Fruit fly (Drosophila melanogaster) whole organism: Measurements from ENCODE around the gene CG7497.

Source experiments
- CG8478 ChIP-seq: fragments of >200 bp; optimal IDR thresholded peaks from 2 replicates; lab custom pipeline; 2018; ENCODE audit warnings: inconsistent platforms
- Dll ChIP-seq: fragments of >200 bp; optimal IDR thresholded peaks from 2 replicates; lab custom pipeline; 2017
- EcR ChIP-seq, 2 experiments: fragments of >200 bp; optimal IDR thresholded peaks; 2 replicates each; lab custom pipeline; 2017; ENCODE audit warnings: missing biosample characterization in 2 of 2, missing genetic modification characterization in 2 of 2, missing genetic modification reagents in 2 of 2
- pan ChIP-seq: fragments of >200 bp; optimal IDR thresholded peaks from 2 replicates; lab custom pipeline; 2017
- psq ChIP-seq: fragments of >200 bp; optimal IDR thresholded peaks from 2 replicates; lab custom pipeline; 2017
- usp ChIP-seq: fragments of >200 bp; optimal IDR thresholded peaks from 2 replicates; lab custom pipeline; 2017; ENCODE audit warnings: missing biosample characterization, missing genetic modification characterization, mixed read lengths

The CG7497 gene

dm6 chr3L:17637809-17638208 lies 4.6 kb downstream of the CG7497 start:
- no peak for TF ChIP-seq usp (GFP tag; lab: Kevin White, UChicago)

dm6 chr3L:17638649-17639048 lies 5.4 kb downstream of the CG7497 start:
- TF ChIP-seq CG8478 (lab: Kevin White, UChicago) (no peak), EcR (GFP tag; optimal IDR thresholded peaks at IDR 0.05; lab: Kevin White, UChicago) (no peak), pan (lab: Kevin White, UChicago) (no peak), psq (lab: Kevin White, UChicago) (no peak), Dll (no peak), usp (GFP tag; lab: Kevin White, UChicago) (no peak)

- TF ChIP-seq CG8478 (lab: Kevin White, UChicago) (no peak), Dll (no peak), EcR (GFP tag; optimal IDR thresholded peaks at IDR 0.05; lab: Kevin White, UChicago) (no peak), pan (lab: Kevin White, UChicago) (no peak), usp (GFP tag; lab: Kevin White, UChicago) (no peak), psq (lab: Kevin White, UChicago) (no peak)
These were observed 8.8 kb downstream of the CG7497 start for dm6 chr3L:17642017-17642416.

- TF ChIP-seq EcR (GFP tag; optimal IDR thresholded peaks at IDR 0.05; lab: Kevin White, UChicago) (no peak), pan (lab: Kevin White, UChicago) (no peak), Dll (no peak), CG8478 (lab: Kevin White, UChicago) (no peak), usp (GFP tag; lab: Kevin White, UChicago) (no peak), psq (lab: Kevin White, UChicago) (no peak)
These were observed 11.0 kb downstream of the CG7497 start for dm6 chr3L:17643985-17644905.

dm6 chr3L:17644906-17645244 lies 11.6 kb downstream of the CG7497 start, which contains the start of gene Pep:
Gene Pep, minus strand, starts transcription at chr3L:17645036.
- TF ChIP-seq usp (GFP tag; lab: Kevin White, UChicago) (no peak), psq (lab: Kevin White, UChicago) (no peak), CG8478 (lab: Kevin White, UChicago) (no peak), Dll (no peak), EcR (GFP tag; optimal IDR thresholded peaks at IDR 0.05; lab: Kevin White, UChicago) (no peak), pan (lab: Kevin White, UChicago) (no peak)

dm6 chr3L:17646637-17647036 lies 13.4 kb downstream of the CG7497 start, which contains the start of gene CG43085:
Gene CG43085, minus strand, starts transcription at chr3L:17646737.
- TF ChIP-seq Dll (no peak), psq (lab: Kevin White, UChicago) (no peak), CG8478 (lab: Kevin White, UChicago) (no peak), usp (GFP tag; lab: Kevin White, UChicago) (no peak), EcR (GFP tag; optimal IDR thresholded peaks at IDR 0.05; lab: Kevin White, UChicago) (no peak), pan (lab: Kevin White, UChicago) (no peak)

- no peak for TF ChIP-seq Dll
- no peak for TF ChIP-seq usp (GFP tag; lab: Kevin White, UChicago)
- no peak for TF ChIP-seq psq (lab: Kevin White, UChicago)
These were observed 14.3 kb downstream of the CG7497 start for dm6 chr3L:17647543-17647942.

dm6 chr3L:17651717-17652651 lies 18.7 kb downstream of the CG7497 start:
- no peak for TF ChIP-seq psq (lab: Kevin White, UChicago)
- TF ChIP-seq Dll: no peak
- TF ChIP-seq pan (lab: Kevin White, UChicago): no peak
- no peak for TF ChIP-seq EcR (GFP tag; optimal IDR thresholded peaks at IDR 0.05; lab: Kevin White, UChicago)
- no peak for TF ChIP-seq usp (GFP tag; lab: Kevin White, UChicago)
- no peak for TF ChIP-seq CG8478 (lab: Kevin White, UChicago)

dm6 chr3L:17652878-17653700 lies 19.8 kb downstream of the CG7497 start:
- TF ChIP-seq EcR (GFP tag; optimal IDR thresholded peaks at IDR 0.05; lab: Kevin White, UChicago) (peak in 1 of 2 experiments; percentile 45), psq (lab: Kevin White, UChicago) (no peak), Dll (no peak)

- peak; percentile 0 for TF ChIP-seq pan (lab: Kevin White, UChicago)
- no peak for TF ChIP-seq usp (GFP tag; lab: Kevin White, UChicago)
These were observed 20.7 kb downstream of the CG7497 start, which contains the start of the genes Krn, Ndfip and CG7484 for dm6 chr3L:17653701-17654667. Gene Krn, minus strand, starts transcription at chr3L:17654280. Gene Ndfip, minus strand, starts transcription at chr3L:17654280. Gene CG7484, plus strand, starts transcription at chr3L:17654617.
